Fruit fly (Drosophila melanogaster) S2 (cell line): ENCODE measurements around the gene DCTN6-p27.

Experiments used
- CG8478 ChIP-seq: fragments of >200 bp; optimal IDR thresholded peaks from 2 replicates; lab custom pipeline; 2018
- CTCF ChIP-seq, 2 experiments: fragments of >200 bp; optimal IDR thresholded peaks; 2 replicates each; lab custom pipeline; 2018

dm6 chr2L:19146645-19147044 lies 14.5 kb downstream of the DCTN6-p27 start:
- no peak for TF ChIP-seq CG8478
- TF ChIP-seq CTCF (optimal IDR thresholded peaks at IDR 0.05; lab: Kevin White, UChicago), result no peak
